Worm (Caenorhabditis elegans) whole organism, L4/young adult: Measurements from ENCODE around the gene ent-2.

ENCODE experiments used
- W03F9.2 ChIP-seq: fragments of 150-350 bp; optimal IDR thresholded peaks from 2 replicates; lab custom pipeline; 2014; ENCODE audit warnings: missing biosample characterization, missing genetic modification characterization
- dao-5 ChIP-seq: sonication (generic microtip); optimal IDR thresholded peaks from 2 replicates; lab custom pipeline; 2016; ENCODE audit warnings: missing genotype, missing genetic modification characterization, moderate library complexity, missing compliant biosample characterization
- him-1 ChIP-seq: sonication (generic microtip); optimal IDR thresholded peaks from 2 replicates; lab custom pipeline; 2016; ENCODE audit warnings: missing genotype, missing genetic modification reagents, missing genetic modification characterization, missing compliant biosample characterization

DNA sequence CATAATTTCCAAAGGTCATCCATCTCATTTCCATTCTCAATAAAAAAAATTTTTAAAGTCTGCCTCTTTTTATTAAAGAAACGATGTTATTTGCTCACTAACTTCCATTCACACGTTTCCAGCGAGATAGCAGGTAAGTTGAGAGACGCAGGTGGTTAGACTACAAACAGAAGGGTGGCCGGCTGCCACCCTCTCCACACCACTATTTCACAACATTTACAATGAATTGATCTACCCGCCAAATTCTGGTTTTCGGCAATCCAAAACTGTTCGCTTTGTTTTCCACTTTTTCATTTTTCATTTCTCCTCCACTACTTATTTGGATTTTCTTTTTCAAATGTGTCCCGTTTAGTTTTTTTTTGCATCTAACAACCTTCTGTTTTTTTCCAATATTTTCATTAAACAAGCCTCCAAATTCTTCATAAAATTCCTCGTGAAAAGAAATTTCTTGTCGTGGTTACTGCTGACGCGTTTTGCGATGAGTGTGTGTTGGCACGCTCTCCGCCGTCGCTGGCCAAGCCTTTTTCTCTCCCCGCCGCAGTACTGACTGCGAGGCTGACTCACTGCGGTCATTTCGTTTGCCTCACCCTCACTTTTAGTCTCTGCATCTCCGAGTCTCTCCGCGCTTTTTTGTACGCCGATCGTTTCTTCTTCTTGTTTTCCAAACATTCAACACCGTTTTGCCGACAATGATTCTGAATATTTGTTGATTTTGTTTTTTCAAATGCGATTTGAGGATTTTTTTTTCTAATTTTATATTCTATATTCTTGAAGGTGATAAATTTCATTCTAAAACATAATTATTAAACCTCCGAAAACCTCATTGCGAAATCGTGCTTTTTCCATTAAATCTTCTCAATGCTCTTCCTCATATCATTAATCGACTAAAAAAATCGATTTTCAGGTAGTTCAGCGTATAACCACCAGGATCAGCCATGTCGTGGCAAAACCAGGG, 32.6 kb upstream of the ent-2 start, which contains the start of gene dyn-1:
- no peak for TF ChIP-seq him-1 (tag; lab: Kevin White, UChicago)
- TF ChIP-seq W03F9.2 (tag; lab: Kevin White, UChicago) = peak; percentile 14
- TF ChIP-seq dao-5 (tag; lab: Kevin White, UChicago) = no peak
